Worm (Caenorhabditis elegans) whole organism, late embryonic: Measurements from ENCODE around the gene oac-20.

Source experiments
- K02D7.2 ChIP-seq: sonication (generic microtip); optimal IDR thresholded peaks from 2 replicates; lab custom pipeline; 2017; ENCODE audit warnings: mild to moderate bottlenecking, missing genetic modification characterization, missing compliant biosample characterization
- T23F11.4 ChIP-seq: fragments of 200-800 bp; sonication (Bioruptor generic); optimal IDR thresholded peaks from 2 replicates; lab custom pipeline; 2018; ENCODE audit warnings: mild to moderate bottlenecking, missing genetic modification characterization, missing compliant biosample characterization
- Y22D7AL.16 ChIP-seq: sonication (generic microtip); optimal IDR thresholded peaks from 2 replicates; lab custom pipeline; 2016; ENCODE audit warnings: missing genetic modification characterization, missing compliant biosample characterization
- ceh-19 ChIP-seq: fragments of 200-800 bp; sonication (Bioruptor generic); optimal IDR thresholded peaks from 2 replicates; lab custom pipeline; 2018; ENCODE audit warnings: mild to moderate bottlenecking, missing genetic modification characterization, missing compliant biosample characterization
- ceh-24 ChIP-seq: sonication (generic microtip); optimal IDR thresholded peaks from 2 replicates; lab custom pipeline; 2016; ENCODE audit warnings: mild to moderate bottlenecking, missing genetic modification characterization, missing compliant biosample characterization
- ceh-30 ChIP-seq: fragments of 150-350 bp; optimal IDR thresholded peaks from 2 replicates; lab custom pipeline; 2014; ENCODE audit warnings: missing biosample characterization, missing genetic modification characterization
- ceh-31 ChIP-seq: sonication (generic microtip); optimal IDR thresholded peaks from 2 replicates; lab custom pipeline; 2016; ENCODE audit warnings: missing genetic modification characterization, missing compliant biosample characterization
- ceh-34 ChIP-seq: sonication (generic microtip); optimal IDR thresholded peaks from 2 replicates; lab custom pipeline; 2016; ENCODE audit warnings: mild to moderate bottlenecking, missing genetic modification characterization, missing compliant biosample characterization
- ceh-45 ChIP-seq: fragments of 200-800 bp; sonication (Bioruptor generic); IDR thresholded peaks from 2 replicates; pipeline ENCODE4 v1.3.6; 2022; ENCODE audit warnings: missing genetic modification reagents, missing genetic modification characterization, missing compliant biosample characterization
- ceh-9 ChIP-seq: sonication (generic microtip); optimal IDR thresholded peaks from 2 replicates; lab custom pipeline; 2016; ENCODE audit warnings: mild to moderate bottlenecking, missing genetic modification characterization, inconsistent platforms, missing compliant biosample characterization
- che-1 ChIP-seq: sonication (generic microtip); optimal IDR thresholded peaks from 2 replicates; lab custom pipeline; 2016; ENCODE audit warnings: mild to moderate bottlenecking, missing genetic modification characterization, missing compliant biosample characterization
- dmd-4 ChIP-seq: sonication (generic microtip); optimal IDR thresholded peaks from 2 replicates; lab custom pipeline; 2016; ENCODE audit warnings: borderline replicate concordance, missing genetic modification characterization, missing compliant biosample characterization
- dve-1 ChIP-seq: sonication (generic microtip); optimal IDR thresholded peaks from 2 replicates; lab custom pipeline; 2017; ENCODE audit warnings: antibody characterized with exemption, mild to moderate bottlenecking, missing genetic modification characterization, missing compliant biosample characterization
- elt-4 ChIP-seq: sonication (generic microtip); optimal IDR thresholded peaks from 2 replicates; lab custom pipeline; 2016; ENCODE audit warnings: missing genetic modification characterization, missing compliant biosample characterization
- fax-1 ChIP-seq: sonication (generic microtip); optimal IDR thresholded peaks from 2 replicates; lab custom pipeline; 2016; ENCODE audit warnings: missing genotype, missing genetic modification characterization, missing compliant biosample characterization
- fkh-6 ChIP-seq: sonication (generic microtip); optimal IDR thresholded peaks from 2 replicates; lab custom pipeline; 2016; ENCODE audit warnings: missing genetic modification characterization, missing compliant biosample characterization
- hlh-13 ChIP-seq: fragments of 200-800 bp; sonication (Bioruptor generic); optimal IDR thresholded peaks from 2 replicates; lab custom pipeline; 2018; ENCODE audit warnings: mild to moderate bottlenecking, missing genetic modification characterization, missing compliant biosample characterization
- hlh-15 ChIP-seq: sonication (generic microtip); optimal IDR thresholded peaks from 2 replicates; lab custom pipeline; 2016; ENCODE audit warnings: missing genetic modification characterization, missing compliant biosample characterization
- hlh-30 ChIP-seq: sonication (generic microtip); optimal IDR thresholded peaks from 2 replicates; lab custom pipeline; 2017; ENCODE audit warnings: antibody characterized with exemption, missing genetic modification characterization, missing compliant biosample characterization; ENCODE audit not compliant: insufficient read depth
- hlh-6 ChIP-seq: sonication (generic microtip); optimal IDR thresholded peaks from 2 replicates; lab custom pipeline; 2016; ENCODE audit warnings: missing genotype, missing genetic modification characterization, missing compliant biosample characterization
- lim-6 ChIP-seq: sonication (generic microtip); optimal IDR thresholded peaks from 2 replicates; lab custom pipeline; 2016; ENCODE audit warnings: missing genetic modification characterization, missing compliant biosample characterization
- madf-2 ChIP-seq: sonication (generic microtip); optimal IDR thresholded peaks from 2 replicates; lab custom pipeline; 2017; ENCODE audit warnings: missing genetic modification characterization, missing compliant biosample characterization
- nhr-232 ChIP-seq: sonication (generic microtip); optimal IDR thresholded peaks from 2 replicates; lab custom pipeline; 2016; ENCODE audit warnings: missing genetic modification characterization, missing compliant biosample characterization
- npax-4 ChIP-seq: sonication (generic microtip); optimal IDR thresholded peaks from 2 replicates; lab custom pipeline; 2016; ENCODE audit warnings: missing genetic modification characterization, missing compliant biosample characterization
- odd-2 ChIP-seq: sonication (generic microtip); optimal IDR thresholded peaks from 2 replicates; lab custom pipeline; 2017; ENCODE audit warnings: antibody characterized with exemption, mild to moderate bottlenecking, missing genetic modification characterization, missing compliant biosample characterization
- pha-4 ChIP-seq: fragments of 150-350 bp; optimal IDR thresholded peaks from 2 replicates; lab custom pipeline; 2018; ENCODE audit warnings: missing biosample characterization, missing genetic modification reagents, missing genetic modification characterization
- pros-1 ChIP-seq: fragments of 150-350 bp; optimal IDR thresholded peaks from 2 replicates; lab custom pipeline; 2014; ENCODE audit warnings: missing biosample characterization, missing genetic modification reagents, missing genetic modification characterization
- ref-2 ChIP-seq: sonication (generic microtip); optimal IDR thresholded peaks from 2 replicates; lab custom pipeline; 2016; ENCODE audit warnings: missing genetic modification characterization, missing compliant biosample characterization
- sox-2 ChIP-seq: fragments of 200-800 bp; sonication (Bioruptor generic); IDR thresholded peaks from 2 replicates; pipeline ENCODE4 v1.3.6; 2022; ENCODE audit warnings: missing genetic modification reagents, missing genetic modification characterization, missing compliant biosample characterization
- sox-4 ChIP-seq: sonication (generic microtip); optimal IDR thresholded peaks from 2 replicates; lab custom pipeline; 2017; ENCODE audit warnings: mild to moderate bottlenecking, missing genetic modification characterization, inconsistent platforms, missing compliant biosample characterization
- tbx-2 ChIP-seq: sonication (generic microtip); optimal IDR thresholded peaks from 2 replicates; lab custom pipeline; 2016; ENCODE audit warnings: missing genetic modification characterization, missing compliant biosample characterization
- ttx-3 ChIP-seq: sonication (generic microtip); optimal IDR thresholded peaks from 2 replicates; lab custom pipeline; 2016; ENCODE audit warnings: missing genetic modification reagents, missing genetic modification characterization, missing compliant biosample characterization
- unc-42 ChIP-seq: sonication (generic microtip); optimal IDR thresholded peaks from 2 replicates; lab custom pipeline; 2016; ENCODE audit warnings: missing genotype, missing genetic modification characterization, missing compliant biosample characterization
- unc-55 ChIP-seq: sonication (generic microtip); optimal IDR thresholded peaks from 2 replicates; lab custom pipeline; 2017; ENCODE audit warnings: missing biosample characterization, missing genetic modification reagents, missing genetic modification characterization
- unc-86 ChIP-seq: sonication (generic microtip); optimal IDR thresholded peaks from 2 replicates; lab custom pipeline; 2016; ENCODE audit warnings: missing genetic modification characterization, missing compliant biosample characterization

oac-20 gene

ce11 chrV:15952762-15953161, 25.8 kb upstream of the oac-20 start, which contains the start of gene srw-56:
TSS of gene srw-56 (minus strand) at chrV:15952862.
- TF ChIP-seq ceh-34 (tag; lab: Kevin White, UChicago) (no peak), ceh-19 (GFP tag; lab: Kevin White, UChicago) (no peak), hlh-6 (tag; lab: Kevin White, UChicago) (no peak), ttx-3 (tag; lab: Kevin White, UChicago) (no peak), pha-4 (tag; lab: Kevin White, UChicago) (no peak), ceh-24 (no peak), unc-55 (no peak)
- TF ChIP-seq, all 69 proteins: peak for 0

- TF ChIP-seq pha-4 (tag; lab: Kevin White, UChicago) (no peak), elt-4 (no peak), npax-4 (tag; lab: Kevin White, UChicago) (no peak), sox-2 (GFP tag; lab: Robert Waterston, UW) (no peak)
Measured at ce11 chrV:15954932-15955331, 23.6 kb upstream of the oac-20 start, which contains the start of gene srw-57. TSS of gene srw-57 (minus strand) at chrV:15955032.

ce11 chrV:15955497-15955896, 23.0 kb upstream of the oac-20 start, which contains the start of gene srh-186:
TSS of gene srh-186 (plus strand) at chrV:15955797.
- TF ChIP-seq ceh-9 (no peak), che-1 (tag; lab: Kevin White, UChicago) (no peak), unc-55 (no peak), unc-86 (tag; lab: Kevin White, UChicago) (no peak), T23F11.4 (GFP tag; lab: Kevin White, UChicago) (no peak), pros-1 (tag; lab: Kevin White, UChicago) (no peak), lim-6 (tag; lab: Kevin White, UChicago) (no peak), nhr-232 (tag; lab: Kevin White, UChicago) (no peak), dve-1 (tag; lab: Kevin White, UChicago) (no peak), hlh-30 (tag; lab: Kevin White, UChicago) (no peak), K02D7.2 (no peak), ceh-31 (tag; lab: Kevin White, UChicago) (no peak), madf-2 (tag; lab: Kevin White, UChicago) (no peak), sox-4 (tag; lab: Kevin White, UChicago) (no peak), ceh-30 (tag; lab: Kevin White, UChicago) (no peak), sox-2 (GFP tag; lab: Robert Waterston, UW) (no peak), dmd-4 (tag; lab: Kevin White, UChicago) (no peak), ceh-45 (GFP tag; lab: Robert Waterston, UW) (no peak), ceh-19 (GFP tag; lab: Kevin White, UChicago) (no peak), ref-2 (no peak)

ce11 chrV:15957098-15957497, 21.4 kb upstream of the oac-20 start, which contains the start of gene F36G9.3:
TSS of gene F36G9.3 (plus strand) at chrV:15957398.
- TF ChIP-seq hlh-15 (tag; lab: Kevin White, UChicago) (no peak), Y22D7AL.16 (tag; lab: Kevin White, UChicago) (no peak), hlh-6 (tag; lab: Kevin White, UChicago) (no peak), K02D7.2 (no peak), odd-2 (tag; lab: Kevin White, UChicago) (no peak), unc-42 (tag; lab: Kevin White, UChicago) (no peak), unc-86 (tag; lab: Kevin White, UChicago) (no peak), hlh-13 (GFP tag; lab: Kevin White, UChicago) (no peak), elt-4 (no peak), sox-4 (tag; lab: Kevin White, UChicago) (no peak), tbx-2 (no peak), fkh-6 (tag; lab: Kevin White, UChicago) (no peak), ref-2 (no peak), fax-1 (tag; lab: Kevin White, UChicago) (no peak)
- TF ChIP-seq, all 69 proteins: peak for 0
